Fruit fly (Drosophila melanogaster) whole organism, embryonic: Measurements from ENCODE around the gene Pa1.
A peak's percentile ranks its signal among the peaks of the same experiment; 100 is the strongest.

Experiments
- BEAF-32 ChIP-seq: fragments of 200-800 bp; sonication (Bioruptor generic); optimal IDR thresholded peaks from 3 replicates; lab custom pipeline; 2017; ENCODE audit warnings: missing biosample characterization, missing genetic modification characterization, mild to moderate bottlenecking, moderate library complexity, missing genetic modification reagents
- Bgb ChIP-seq: fragments of 200-800 bp; sonication (Bioruptor generic); IDR thresholded peaks from 2 replicates; pipeline ENCODE4 v1.3.6; 2022; ENCODE audit warnings: missing biosample characterization, missing genetic modification characterization; ENCODE audit not compliant: partially characterized antibody
- CG10267 ChIP-seq: fragments of 200-800 bp; sonication (Bioruptor generic); optimal IDR thresholded peaks from 2 replicates; lab custom pipeline; 2018; ENCODE audit warnings: missing biosample characterization, mild to moderate bottlenecking, missing genetic modification characterization, moderate library complexity
- CG10321 ChIP-seq: fragments of 200-800 bp; sonication (Bioruptor generic); IDR thresholded peaks from 2 replicates; pipeline ENCODE4 v1.3.6; 2022; ENCODE audit warnings: missing biosample characterization, missing genetic modification characterization
- CG10366 ChIP-seq: fragments of 200-800 bp; sonication (Bioruptor generic); IDR thresholded peaks from 2 replicates; pipeline ENCODE4 v1.3.6; 2022; ENCODE audit warnings: missing biosample characterization, missing genetic modification characterization
- CG11560 ChIP-seq: fragments of 200-800 bp; sonication (Bioruptor generic); IDR thresholded peaks from 3 replicates; pipeline ENCODE4 v1.3.6; 2022; ENCODE audit warnings: missing biosample characterization, missing genetic modification characterization
- CG12659 ChIP-seq: fragments of 200-800 bp; sonication (Bioruptor generic); optimal IDR thresholded peaks from 3 replicates; lab custom pipeline; 2017; ENCODE audit warnings: mild to moderate bottlenecking, missing biosample characterization, missing genetic modification reagents, missing genetic modification characterization
- CG13287 ChIP-seq: fragments of 200-800 bp; sonication (Bioruptor generic); IDR thresholded peaks from 2 replicates; pipeline ENCODE4 v1.3.6; 2022; ENCODE audit warnings: missing biosample characterization, missing genetic modification characterization; ENCODE audit not compliant: partially characterized antibody
- CG14710 ChIP-seq: fragments of 200-800 bp; sonication (Bioruptor generic); optimal IDR thresholded peaks from 3 replicates; lab custom pipeline; 2019; ENCODE audit warnings: missing biosample characterization, mild to moderate bottlenecking, missing genetic modification characterization, moderate library complexity
- CG14860 ChIP-seq: fragments of 200-800 bp; sonication (Bioruptor generic); IDR thresholded peaks from 3 replicates; pipeline ENCODE4 v1.3.6; 2022; ENCODE audit warnings: missing biosample characterization, missing genetic modification characterization; ENCODE audit not compliant: partially characterized antibody
- CG15479 ChIP-seq: fragments of 200-800 bp; sonication (Bioruptor generic); optimal IDR thresholded peaks from 3 replicates; lab custom pipeline; 2019; ENCODE audit warnings: missing biosample characterization, mild to moderate bottlenecking, missing genetic modification characterization, moderate library complexity
- CG16813 ChIP-seq: fragments of 200-800 bp; sonication (Bioruptor generic); IDR thresholded peaks from 3 replicates; pipeline ENCODE4 v1.3.6; 2022; ENCODE audit warnings: missing biosample characterization, missing genetic modification characterization; ENCODE audit not compliant: partially characterized antibody
- CG17912 ChIP-seq: fragments of 200-800 bp; sonication (Bioruptor generic); optimal IDR thresholded peaks from 2 replicates; lab custom pipeline; 2018; ENCODE audit warnings: missing biosample characterization, mild to moderate bottlenecking, missing genetic modification characterization
- CG2712 ChIP-seq: fragments of 200-800 bp; optimal IDR thresholded peaks from 3 replicates; lab custom pipeline; 2019; ENCODE audit warnings: missing biosample characterization, mild to moderate bottlenecking, missing genetic modification characterization, moderate library complexity
- CG30020 ChIP-seq: fragments of 200-800 bp; optimal IDR thresholded peaks from 2 replicates; lab custom pipeline; 2019; ENCODE audit warnings: missing biosample characterization, mild to moderate bottlenecking, missing genetic modification characterization, moderate library complexity
- CG34224 ChIP-seq: fragments of 200-800 bp; sonication (Bioruptor generic); IDR thresholded peaks from 3 replicates; pipeline ENCODE4 v1.3.6; 2022; ENCODE audit warnings: missing biosample characterization, missing genetic modification characterization; ENCODE audit not compliant: partially characterized antibody
- CG3995 ChIP-seq: fragments of 200-800 bp; sonication (Bioruptor generic); optimal IDR thresholded peaks from 3 replicates; lab custom pipeline; 2016; ENCODE audit warnings: missing biosample characterization, missing genetic modification characterization
- CG4404 ChIP-seq: fragments of 200-800 bp; sonication (Bioruptor generic); IDR thresholded peaks from 2 replicates; pipeline ENCODE4 v1.3.6; 2022; ENCODE audit warnings: missing biosample characterization, missing genetic modification characterization
- CG6272 ChIP-seq: fragments of 200-800 bp; sonication (Bioruptor generic); IDR thresholded peaks from 2 replicates; pipeline ENCODE4 v1.3.6; 2022; ENCODE audit warnings: missing biosample characterization, missing genetic modification characterization
- CG9215 ChIP-seq: fragments of 200-800 bp; sonication (Bioruptor generic); IDR thresholded peaks from 2 replicates; pipeline ENCODE4 v1.3.6; 2022; ENCODE audit warnings: missing biosample characterization, missing genetic modification characterization
- CTCF ChIP-seq: fragments of 200-800 bp; sonication (Bioruptor generic); optimal IDR thresholded peaks from 2 replicates; lab custom pipeline; 2017; ENCODE audit warnings: missing biosample characterization, mild to moderate bottlenecking, missing genetic modification characterization, moderate library complexity
- CoRest ChIP-seq: fragments of 200-800 bp; sonication (Bioruptor generic); optimal IDR thresholded peaks from 3 replicates; lab custom pipeline; 2018; ENCODE audit warnings: missing biosample characterization, mild to moderate bottlenecking, missing genetic modification characterization, moderate library complexity
- Dp ChIP-seq: fragments of 200-800 bp; sonication (Bioruptor generic); optimal IDR thresholded peaks from 2 replicates; lab custom pipeline; 2018; ENCODE audit warnings: missing biosample characterization, mild to moderate bottlenecking, missing genetic modification characterization, moderate library complexity
- Dref ChIP-seq: fragments of 200-800 bp; sonication (Bioruptor generic); IDR thresholded peaks from 2 replicates; pipeline ENCODE4 v1.3.6; 2022; ENCODE audit warnings: missing biosample characterization, missing genetic modification characterization
- E2f2 ChIP-seq: fragments of 200-800 bp; sonication (Bioruptor generic); IDR thresholded peaks from 2 replicates; pipeline ENCODE4 v1.3.6; 2022; ENCODE audit warnings: missing biosample characterization, missing genetic modification characterization
- HLH3B ChIP-seq: fragments of 200-800 bp; sonication (Bioruptor generic); IDR thresholded peaks from 2 replicates; pipeline ENCODE4 v1.3.6; 2022; ENCODE audit warnings: missing biosample characterization, missing genetic modification characterization
- HmgZ ChIP-seq: fragments of 200-800 bp; sonication (Bioruptor generic); optimal IDR thresholded peaks from 2 replicates; lab custom pipeline; 2018; ENCODE audit warnings: missing biosample characterization, mild to moderate bottlenecking, missing genetic modification characterization
- MBD-R2 ChIP-seq: fragments of 200-800 bp; sonication (Bioruptor generic); IDR thresholded peaks from 2 replicates; pipeline ENCODE4 v1.3.6; 2022; ENCODE audit warnings: missing biosample characterization, missing genetic modification characterization
- Med ChIP-seq: fragments of 200-800 bp; sonication (Bioruptor generic); peaks from one replicate; lab custom pipeline; 2016; ENCODE audit warnings: missing biosample characterization, missing genetic modification characterization, mild to moderate bottlenecking, inconsistent platforms, moderate library complexity
- Oli ChIP-seq: fragments of 200-800 bp; sonication (Bioruptor generic); optimal IDR thresholded peaks from 2 replicates; lab custom pipeline; 2018; ENCODE audit warnings: missing biosample characterization, mild to moderate bottlenecking, missing genetic modification characterization, moderate library complexity
- Rfx ChIP-seq: fragments of 200-800 bp; sonication (Bioruptor generic); IDR thresholded peaks from 2 replicates; pipeline ENCODE4 v1.3.6; 2022; ENCODE audit warnings: missing biosample characterization, missing genetic modification characterization
- amos ChIP-seq: fragments of 200-800 bp; sonication (Bioruptor generic); IDR thresholded peaks from 2 replicates; pipeline ENCODE4 v1.3.6; 2022; ENCODE audit warnings: missing biosample characterization, missing genetic modification characterization; ENCODE audit not compliant: partially characterized antibody
- ato ChIP-seq: fragments of 200-800 bp; sonication (Bioruptor generic); IDR thresholded peaks from 2 replicates; pipeline ENCODE4 v1.3.6; 2022; ENCODE audit warnings: missing biosample characterization, missing genetic modification characterization; ENCODE audit not compliant: partially characterized antibody
- bbx ChIP-seq: fragments of 200-800 bp; sonication (Bioruptor generic); IDR thresholded peaks from 2 replicates; pipeline ENCODE4 v1.3.6; 2022; ENCODE audit warnings: missing biosample characterization, missing genetic modification characterization; ENCODE audit not compliant: partially characterized antibody
- bigmax ChIP-seq: fragments of 200-800 bp; sonication (Bioruptor generic); optimal IDR thresholded peaks from 2 replicates; lab custom pipeline; 2018; ENCODE audit warnings: missing biosample characterization, mild to moderate bottlenecking, missing genetic modification characterization
- ewg ChIP-seq: fragments of 200-800 bp; sonication (Bioruptor generic); optimal IDR thresholded peaks from 3 replicates; lab custom pipeline; 2017; ENCODE audit warnings: mild to moderate bottlenecking, missing biosample characterization, missing genetic modification reagents, missing genetic modification characterization
- h ChIP-seq: fragments of >200 bp; optimal IDR thresholded peaks from 2 replicates; lab custom pipeline; 2017
- hb ChIP-seq: fragments of 200-800 bp; sonication (Bioruptor generic); IDR thresholded peaks from 3 replicates; pipeline ENCODE4 v1.3.6; 2022; ENCODE audit warnings: missing biosample characterization, missing genetic modification characterization; ENCODE audit not compliant: partially characterized antibody
- ind ChIP-seq: fragments of 200-800 bp; sonication (Bioruptor generic); optimal IDR thresholded peaks from 3 replicates; lab custom pipeline; 2016; ENCODE audit warnings: missing biosample characterization, missing genetic modification characterization
- insv ChIP-seq, 2 experiments: fragments of 200-800 bp; sonication (Bioruptor generic); optimal IDR thresholded peaks; 3 replicates each; lab custom pipeline; 2016 to 2018; ENCODE audit warnings: missing biosample characterization in 2 of 2, missing genetic modification characterization in 2 of 2
- knrl ChIP-seq: fragments of 200-800 bp; sonication (Bioruptor generic); IDR thresholded peaks from 3 replicates; pipeline ENCODE4 v1.3.6; 2022; ENCODE audit warnings: missing biosample characterization, missing genetic modification characterization; ENCODE audit not compliant: partially characterized antibody
- lilli ChIP-seq: fragments of 200-800 bp; sonication (Bioruptor generic); optimal IDR thresholded peaks from 3 replicates; lab custom pipeline; 2016; ENCODE audit warnings: missing biosample characterization, missing genetic modification characterization
- nerfin-1 ChIP-seq: fragments of 200-800 bp; sonication (Bioruptor generic); optimal IDR thresholded peaks from 3 replicates; lab custom pipeline; 2019; ENCODE audit warnings: missing biosample characterization, mild to moderate bottlenecking, missing genetic modification characterization, moderate library complexity
- nerfin-2 ChIP-seq: fragments of 200-800 bp; sonication (Bioruptor generic); IDR thresholded peaks from 2 replicates; pipeline ENCODE4 v1.3.6; 2022; ENCODE audit warnings: missing biosample characterization, missing genetic modification characterization; ENCODE audit not compliant: partially characterized antibody
- nmo ChIP-seq: fragments of 200-800 bp; sonication (Bioruptor generic); optimal IDR thresholded peaks from 2 replicates; lab custom pipeline; 2018; ENCODE audit warnings: missing biosample characterization, mild to moderate bottlenecking, missing genetic modification characterization, moderate library complexity
- row ChIP-seq: fragments of 200-800 bp; sonication (Bioruptor generic); IDR thresholded peaks from 3 replicates; pipeline ENCODE4 v1.3.6; 2022; ENCODE audit warnings: missing biosample characterization, missing genetic modification characterization
- sd ChIP-seq: fragments of 200-800 bp; sonication (Bioruptor generic); optimal IDR thresholded peaks from 3 replicates; lab custom pipeline; 2018; ENCODE audit warnings: missing biosample characterization, mild to moderate bottlenecking, missing genetic modification characterization, moderate library complexity
- sens ChIP-seq: fragments of 200-800 bp; sonication (Bioruptor generic); peaks from one replicate; lab custom pipeline; 2016; ENCODE audit warnings: missing biosample characterization, missing genetic modification characterization
- sens-2 ChIP-seq: fragments of 200-800 bp; sonication (Bioruptor generic); IDR thresholded peaks from 2 replicates; pipeline ENCODE4 v1.3.6; 2022; ENCODE audit warnings: missing biosample characterization, missing genetic modification characterization
- sqz ChIP-seq: fragments of 200-800 bp; sonication (Bioruptor generic); optimal IDR thresholded peaks from 3 replicates; lab custom pipeline; 2018; ENCODE audit warnings: missing biosample characterization, mild to moderate bottlenecking, missing genetic modification characterization
- stwl ChIP-seq: fragments of 200-800 bp; sonication (Bioruptor generic); optimal IDR thresholded peaks from 3 replicates; lab custom pipeline; 2018; ENCODE audit warnings: missing biosample characterization, mild to moderate bottlenecking, missing genetic modification characterization, moderate library complexity
- zen ChIP-seq: fragments of 200-800 bp; sonication (Bioruptor generic); optimal IDR thresholded peaks from 3 replicates; lab custom pipeline; 2018; ENCODE audit warnings: missing biosample characterization, mild to moderate bottlenecking, missing genetic modification characterization, moderate library complexity

Gene Pa1

dm6 chrX:11369374-11369773, 10.3 kb downstream of the Pa1 start, which contains the start of gene dlg1 (continued):
- TF ChIP-seq CG12659 (GFP tag; lab: Kevin White, UChicago) (peak; percentile 25), E2f2 (peak; percentile 83), bbx (GFP tag; lab: Robert Waterston, UW) (peak; percentile 55), CG9215 (GFP tag; lab: Robert Waterston, UW) (no peak), knrl (GFP tag; lab: Robert Waterston, UW) (peak; percentile 72), zen (tag; lab: Kevin White, UChicago) (peak; percentile 11), MBD-R2 (peak; percentile 56), CTCF (GFP tag; lab: Kevin White, UChicago) (no peak), BEAF-32 (GFP tag; lab: Kevin White, UChicago) (peak; percentile 69), nerfin-2 (peak; percentile 49; the same call in 1 of the 2 replicates), CG3995 (GFP tag; lab: Kevin White, UChicago) (peak; percentile 73), CG30020 (peak; percentile 13), CG11560 (tag; lab: Robert Waterston, UW) (peak; percentile 93), insv (GFP tag; optimal IDR thresholded peaks at IDR 0.05; lab: Kevin White, UChicago) (peak; percentile 94 to 99), CG10366 (no peak), stwl (peak; percentile 63), CG14860 (GFP tag; lab: Robert Waterston, UW) (peak; percentile 65; the same call in 1 of the 3 replicates), lilli (GFP tag; lab: Kevin White, UChicago) (peak; percentile 8), CG13287 (GFP tag; lab: Robert Waterston, UW) (peak; percentile 78), CG16813 (GFP tag; lab: Robert Waterston, UW) (peak; percentile 67), row (peak; percentile 33; the same call in 1 of the 3 replicates), Dp (peak; percentile 73), CG10267 (peak; percentile 8), CG34224 (peak; percentile 73; the same call in 2 of the 3 replicates), Med (GFP tag; lab: Kevin White, UChicago) (peak; percentile 77), Dref (GFP tag; lab: Robert Waterston, UW) (peak; percentile 56), bigmax (GFP tag; lab: Kevin White, UChicago) (peak; percentile 53), ato (GFP tag; lab: Robert Waterston, UW) (peak; percentile 34; the same call in 1 of the 2 replicates), HLH3B (GFP tag; lab: Robert Waterston, UW) (no peak), amos (GFP tag; lab: Robert Waterston, UW) (peak; percentile 50; the same call in 1 of the 2 replicates), hb (GFP tag; lab: Robert Waterston, UW) (peak; percentile 63; the same call in 2 of the 3 replicates), Bgb (GFP tag; lab: Robert Waterston, UW) (peak; percentile 65), CG14710 (peak; percentile 43), CoRest (peak; percentile 32), sens (GFP tag; lab: Kevin White, UChicago) (peak; percentile 55)
- TF ChIP-seq, all 482 proteins: peak for 63

DNA sequence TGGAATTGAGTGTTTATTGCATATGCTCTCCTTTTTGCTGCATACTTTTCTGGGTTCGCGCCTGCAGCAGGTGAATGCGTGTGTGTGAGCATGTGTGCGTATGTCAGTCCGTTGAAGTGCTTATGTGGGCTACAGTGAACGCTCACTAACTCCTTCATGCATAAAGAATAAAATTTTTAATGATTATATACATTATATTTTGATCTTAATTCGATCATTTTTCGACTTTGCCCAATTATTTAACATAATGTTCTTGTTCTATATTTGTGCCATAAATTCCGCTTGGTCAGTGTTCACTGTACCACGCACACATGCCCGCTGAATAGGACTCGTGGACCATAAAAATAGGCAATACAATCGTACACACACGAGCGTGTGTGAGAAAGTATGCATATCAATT, 11.8 kb downstream of the Pa1 start:
- no peak for TF ChIP-seq CG10321 (GFP tag; lab: Robert Waterston, UW)
- TF ChIP-seq CG6272 (GFP tag; lab: Robert Waterston, UW): no peak
- peak; percentile 56 for TF ChIP-seq Rfx
- peak; percentile 30 for TF ChIP-seq CG2712 (tag; lab: Kevin White, UChicago)
- TF ChIP-seq sd (tag; lab: Kevin White, UChicago): no peak
- TF ChIP-seq Oli (tag; lab: Kevin White, UChicago): no peak
- no peak for TF ChIP-seq sqz (GFP tag; lab: Kevin White, UChicago)
- no peak for TF ChIP-seq nerfin-1 (tag; lab: Kevin White, UChicago)
- TF ChIP-seq CG17912 (GFP tag; lab: Kevin White, UChicago): no peak
- peak; percentile 28 for TF ChIP-seq nmo (GFP tag; lab: Kevin White, UChicago)
- no peak for TF ChIP-seq h
- TF ChIP-seq CG4404 (GFP tag; lab: Robert Waterston, UW): no peak
- TF ChIP-seq ewg (GFP tag; lab: Kevin White, UChicago): no peak
- no peak for TF ChIP-seq ind (GFP tag; lab: Kevin White, UChicago)
- TF ChIP-seq HmgZ (tag; lab: Kevin White, UChicago): no peak
- TF ChIP-seq sens-2 (GFP tag; lab: Robert Waterston, UW): no peak
- no peak for TF ChIP-seq CG15479 (GFP tag; lab: Kevin White, UChicago)
